Worm (Caenorhabditis elegans) whole organism, dauer: ENCODE measurements around the gene scl-6.

Source experiments
- unc-62 ChIP-seq: sonication (generic microtip); optimal IDR thresholded peaks from 2 replicates; lab custom pipeline; 2017; ENCODE audit warnings: missing biosample characterization, missing genetic modification reagents, missing genetic modification characterization

Gene scl-6

ce11 chrIV:13104900-13105299, 36.3 kb downstream of the scl-6 start, which contains the start of gene rde-11:
Gene rde-11, plus strand, starts transcription at chrIV:13105200.
- no peak for TF ChIP-seq unc-62 (GFP tag; lab: Kevin White, UChicago)

DNA sequence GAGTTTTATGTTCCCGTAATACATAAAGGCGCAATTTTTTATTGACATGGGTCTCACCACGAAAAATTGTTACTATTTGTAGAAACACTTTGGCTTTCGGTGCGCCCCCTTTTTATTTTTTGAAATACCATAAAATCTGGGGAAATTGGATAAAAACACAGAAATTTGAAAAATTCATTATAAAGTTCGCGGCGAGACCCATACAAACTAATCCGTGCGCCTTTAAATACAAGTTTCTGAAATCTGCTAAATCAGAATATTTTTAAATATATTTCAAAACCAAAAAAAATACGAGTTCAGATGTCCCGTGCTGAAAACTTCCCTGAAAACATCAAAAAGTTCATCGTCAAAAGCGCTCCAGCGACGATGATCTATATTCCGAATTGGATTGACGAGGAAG, 38.8 kb downstream of the scl-6 start, which contains the start of gene B0564.2:
B0564.2 (plus strand) TSS at position 301 of the 400 bp plus-strand sequence.
- TF ChIP-seq unc-62 (GFP tag; lab: Kevin White, UChicago): no peak

- no peak for TF ChIP-seq unc-62 (GFP tag; lab: Kevin White, UChicago)
Observed at ce11 chrIV:13108430-13108829, 39.9 kb downstream of the scl-6 start.

- no peak for TF ChIP-seq unc-62 (GFP tag; lab: Kevin White, UChicago)
Observed at ce11 chrIV:13109751-13110150, 41.2 kb downstream of the scl-6 start, which contains the start of gene best-1. Gene best-1, minus strand, starts transcription at chrIV:13109779.

DNA sequence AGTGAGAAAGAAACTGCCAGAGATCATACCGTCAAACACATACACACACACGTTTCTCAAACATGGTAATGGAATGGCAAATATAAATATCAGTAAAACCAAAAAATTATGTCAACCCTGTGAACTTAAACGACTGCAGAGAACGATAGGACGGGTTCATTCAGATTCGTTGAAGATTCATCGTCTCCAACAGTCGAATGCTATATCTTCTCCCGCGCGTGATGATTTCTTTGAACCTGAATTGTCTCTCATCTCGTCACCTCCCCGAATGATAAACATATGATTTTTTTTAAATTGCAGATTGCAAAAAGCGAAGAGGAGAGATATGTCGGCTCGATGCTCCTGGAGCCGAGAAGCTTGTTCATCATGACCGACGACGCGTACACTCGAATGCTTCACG, 42.3 kb downstream of the scl-6 start:
- TF ChIP-seq unc-62 (GFP tag; lab: Kevin White, UChicago): no peak

- TF ChIP-seq unc-62 (GFP tag; lab: Kevin White, UChicago): no peak
Observed at ce11 chrIV:13112982-13113381, 44.4 kb downstream of the scl-6 start, which contains the start of gene best-2. Gene best-2, minus strand, starts transcription at chrIV:13113082.

- TF ChIP-seq unc-62 (GFP tag; lab: Kevin White, UChicago): no peak
Observed at ce11 chrIV:13116679-13117078, 48.1 kb downstream of the scl-6 start.

ce11 chrIV:13118794-13119193, 50.2 kb downstream of the scl-6 start, which contains the start of gene unc-30:
Gene unc-30, plus strand, starts transcription at chrIV:13118977.
- TF ChIP-seq unc-62 (GFP tag; lab: Kevin White, UChicago): no peak
